Worm (Caenorhabditis elegans) whole organism, L3 larva: Measurements from ENCODE around the gene irld-49.
A peak's percentile ranks its signal among the peaks of the same experiment; 100 is the strongest.

Experiments
- R02D3.7 ChIP-seq: fragments of 150-350 bp; optimal IDR thresholded peaks from 2 replicates; lab custom pipeline; 2014; ENCODE audit warnings: missing biosample characterization, missing genetic modification characterization
- ZK546.5 ChIP-seq: sonication (generic microtip); optimal IDR thresholded peaks from 2 replicates; lab custom pipeline; 2017; ENCODE audit warnings: missing biosample characterization, missing genetic modification characterization
- aly-2 ChIP-seq: fragments of 150-350 bp; optimal IDR thresholded peaks from 2 replicates; lab custom pipeline; 2014; ENCODE audit warnings: missing biosample characterization, missing genetic modification characterization
- ama-1 ChIP-seq: fragments of 150-350 bp; optimal IDR thresholded peaks from 2 replicates; lab custom pipeline; 2018
- ceh-16 ChIP-seq: sonication (generic microtip); optimal IDR thresholded peaks from 2 replicates; lab custom pipeline; 2017; ENCODE audit warnings: missing biosample characterization, missing genetic modification characterization
- daf-12 ChIP-seq: fragments of 150-350 bp; optimal IDR thresholded peaks from 2 replicates; lab custom pipeline; 2014; ENCODE audit warnings: missing biosample characterization, missing genetic modification reagents, missing genetic modification characterization
- egl-27 ChIP-seq: sonication (generic microtip); optimal IDR thresholded peaks from 4 replicates; lab custom pipeline; 2017; ENCODE audit warnings: missing biosample characterization, missing genetic modification reagents, missing genetic modification characterization
- egl-5 ChIP-seq: fragments of 150-350 bp; optimal IDR thresholded peaks from 2 replicates; lab custom pipeline; 2017; ENCODE audit warnings: missing biosample characterization, missing genetic modification reagents, missing genetic modification characterization, inconsistent platforms
- elt-1 ChIP-seq: fragments of 150-350 bp; optimal IDR thresholded peaks from 2 replicates; lab custom pipeline; 2014; ENCODE audit warnings: missing biosample characterization, missing genetic modification characterization
- elt-2 ChIP-seq: sonication (generic microtip); optimal IDR thresholded peaks from 2 replicates; lab custom pipeline; 2016; ENCODE audit warnings: missing genetic modification reagents, mild to moderate bottlenecking, missing genetic modification characterization, missing compliant biosample characterization
- elt-3 ChIP-seq, 3 experiments: fragments of 150-350 bp in 1 of 3; sonication (generic microtip) in 2 of 3; optimal IDR thresholded peaks; 2 replicates in 2 of 3; 4 replicates in 1 of 3; lab custom pipeline; 2014 to 2017; ENCODE audit warnings: missing biosample characterization in 3 of 3, missing genetic modification characterization in 3 of 3
- eor-1 ChIP-seq, 2 experiments: fragments of 150-350 bp; optimal IDR thresholded peaks; 2 replicates each; lab custom pipeline; 2014 to 2018; ENCODE audit warnings: missing biosample characterization in 2 of 2, missing genetic modification characterization in 2 of 2
- fkh-10 ChIP-seq: sonication (generic microtip); optimal IDR thresholded peaks from 2 replicates; lab custom pipeline; 2017; ENCODE audit warnings: missing biosample characterization, missing genetic modification reagents, missing genetic modification characterization
- fkh-2 ChIP-seq: fragments of 150-350 bp; optimal IDR thresholded peaks from 2 replicates; lab custom pipeline; 2014; ENCODE audit warnings: missing biosample characterization, missing genetic modification reagents, missing genetic modification characterization
- fos-1 ChIP-seq: fragments of 150-350 bp; optimal IDR thresholded peaks from 2 replicates; lab custom pipeline; 2014; ENCODE audit warnings: missing biosample characterization, missing genetic modification characterization
- lin-39 ChIP-seq: fragments of 150-350 bp; optimal IDR thresholded peaks from 2 replicates; lab custom pipeline; 2018; ENCODE audit warnings: missing biosample characterization, missing genetic modification reagents, missing genetic modification characterization
- mml-1 ChIP-seq: fragments of 150-350 bp; sonication (generic microtip); optimal IDR thresholded peaks from 3 replicates; lab custom pipeline; 2014; ENCODE audit warnings: missing biosample characterization, missing genetic modification characterization
- nfya-1 ChIP-seq: sonication (generic microtip); optimal IDR thresholded peaks from 2 replicates; lab custom pipeline; 2017; ENCODE audit warnings: missing genetic modification characterization, mild to moderate bottlenecking, missing compliant biosample characterization, antibody characterized with exemption, moderate library complexity; ENCODE audit not compliant: insufficient read depth
- nhr-11 ChIP-seq: fragments of 150-350 bp; optimal IDR thresholded peaks from 2 replicates; lab custom pipeline; 2014; ENCODE audit warnings: missing biosample characterization, missing genetic modification characterization
- nhr-23 ChIP-seq: fragments of 150-350 bp; optimal IDR thresholded peaks from 2 replicates; lab custom pipeline; 2014; ENCODE audit warnings: missing biosample characterization, missing genetic modification reagents, missing genetic modification characterization
- nhr-237 ChIP-seq: fragments of 150-350 bp; optimal IDR thresholded peaks from 2 replicates; lab custom pipeline; 2014; ENCODE audit warnings: missing biosample characterization, missing genetic modification characterization
- nhr-25 ChIP-seq: sonication (generic microtip); optimal IDR thresholded peaks from 2 replicates; lab custom pipeline; 2017; ENCODE audit warnings: missing biosample characterization, missing genetic modification characterization
- nhr-28 ChIP-seq: fragments of 150-350 bp; optimal IDR thresholded peaks from 2 replicates; lab custom pipeline; 2014; ENCODE audit warnings: missing biosample characterization, missing genetic modification characterization
- nhr-43 ChIP-seq: sonication (generic microtip); optimal IDR thresholded peaks from 2 replicates; lab custom pipeline; 2016; ENCODE audit warnings: mild to moderate bottlenecking, missing genetic modification characterization, missing compliant biosample characterization; ENCODE audit not compliant: poor library complexity, severe bottlenecking
- nhr-67 ChIP-seq: fragments of 150-350 bp; optimal IDR thresholded peaks from 2 replicates; lab custom pipeline; 2014; ENCODE audit warnings: missing biosample characterization, missing genetic modification characterization
- nhr-76 ChIP-seq: fragments of 150-350 bp; sonication (generic microtip); optimal IDR thresholded peaks from 5 replicates; lab custom pipeline; 2014; ENCODE audit warnings: missing biosample characterization, missing genetic modification characterization
- nhr-77 ChIP-seq: fragments of 150-350 bp; optimal IDR thresholded peaks from 2 replicates; lab custom pipeline; 2014; ENCODE audit warnings: missing biosample characterization, missing genetic modification characterization
- pqm-1 ChIP-seq: fragments of 150-350 bp; optimal IDR thresholded peaks from 2 replicates; lab custom pipeline; 2017; ENCODE audit warnings: missing biosample characterization, missing genetic modification characterization, inconsistent platforms
- unc-39 ChIP-seq: sonication (generic microtip); optimal IDR thresholded peaks from 4 replicates; lab custom pipeline; 2017; ENCODE audit warnings: missing biosample characterization, missing genetic modification characterization
- unc-62 ChIP-seq: fragments of 150-350 bp; sonication (generic microtip); optimal IDR thresholded peaks from 4 replicates; lab custom pipeline; 2014; ENCODE audit warnings: missing biosample characterization, missing genetic modification reagents, missing genetic modification characterization
- zag-1 ChIP-seq: fragments of 150-350 bp; optimal IDR thresholded peaks from 2 replicates; lab custom pipeline; 2014; ENCODE audit warnings: missing biosample characterization, missing genetic modification characterization
- ztf-11 ChIP-seq: fragments of 150-350 bp; optimal IDR thresholded peaks from 2 replicates; lab custom pipeline; 2014; ENCODE audit warnings: missing biosample characterization, missing genetic modification characterization
- ztf-4 ChIP-seq: fragments of 150-350 bp; optimal IDR thresholded peaks from 2 replicates; lab custom pipeline; 2014; ENCODE audit warnings: missing biosample characterization, missing genetic modification characterization

The irld-49 gene

ce11 chrII:2922782-2923181 lies 21.2 kb upstream of the irld-49 start:
- no peak for TF ChIP-seq elt-3 (tag; optimal IDR thresholded peaks at IDR 0.05; lab: Kevin White, UChicago)
- TF ChIP-seq fkh-2 = no peak
- no peak for TF ChIP-seq fos-1 (tag; lab: Kevin White, UChicago)
- TF ChIP-seq eor-1 (tag; optimal IDR thresholded peaks at IDR 0.05; lab: Kevin White, UChicago) = no peak
- no peak for TF ChIP-seq ceh-16
- no peak for TF ChIP-seq nhr-76 (tag; lab: Kevin White, UChicago)
- no peak for TF ChIP-seq nhr-67
- TF ChIP-seq nhr-28 (tag; lab: Kevin White, UChicago) = no peak
- TF ChIP-seq nfya-1 (tag; lab: Kevin White, UChicago) = no peak
- no peak for TF ChIP-seq pqm-1 (tag; lab: Kevin White, UChicago)
- TF ChIP-seq nhr-43 = no peak
- no peak for TF ChIP-seq daf-12

- no peak for TF ChIP-seq ztf-4
- no peak for TF ChIP-seq nhr-23 (tag; lab: Kevin White, UChicago)
- TF ChIP-seq R02D3.7 (tag; lab: Kevin White, UChicago) = no peak
- no peak for TF ChIP-seq egl-27 (tag; lab: Kevin White, UChicago)
- no peak for TF ChIP-seq eor-1 (tag; optimal IDR thresholded peaks at IDR 0.05; lab: Kevin White, UChicago)
- TF ChIP-seq zag-1 = no peak
- peak; percentile 30 for TF ChIP-seq elt-2
- no peak for TF ChIP-seq nhr-77 (tag; lab: Kevin White, UChicago)
- TF ChIP-seq daf-12 = no peak
Observed at ce11 chrII:2923617-2924016, 20.4 kb upstream of the irld-49 start, which contains the start of gene ZK355.2. Gene ZK355.2, plus strand, starts transcription at chrII:2923917.

- no peak for TF ChIP-seq elt-2
Observed at ce11 chrII:2925032-2925431, 18.9 kb upstream of the irld-49 start.

ce11 chrII:2925806-2926558 lies 18.0 kb upstream of the irld-49 start:
- no peak for TF ChIP-seq ztf-11 (tag; lab: Kevin White, UChicago)
- TF ChIP-seq mml-1 = no peak
- TF ChIP-seq elt-1 (tag; lab: Kevin White, UChicago) = no peak
- TF ChIP-seq nhr-11 (tag; lab: Kevin White, UChicago) = no peak
- TF ChIP-seq elt-2 = no peak
- no peak for TF ChIP-seq elt-3 (tag; optimal IDR thresholded peaks at IDR 0.05; lab: Kevin White, UChicago)
- no peak for TF ChIP-seq egl-5
- no peak for TF ChIP-seq lin-39 (tag; lab: Kevin White, UChicago)
- no peak for TF ChIP-seq nhr-43
- TF ChIP-seq nhr-77 (tag; lab: Kevin White, UChicago) = no peak
- no peak for TF ChIP-seq fkh-10 (GFP tag; lab: Kevin White, UChicago)
- no peak for TF ChIP-seq ztf-4
- TF ChIP-seq nhr-237 (tag; lab: Kevin White, UChicago) = no peak
- TF ChIP-seq daf-12 = no peak
- TF ChIP-seq ama-1 (lab: Kevin White, UChicago) = no peak
- TF ChIP-seq unc-39 (tag; lab: Kevin White, UChicago) = no peak
- TF ChIP-seq nfya-1 (tag; lab: Kevin White, UChicago) = no peak
- TF ChIP-seq nhr-67 = no peak

- TF ChIP-seq unc-39 (tag; lab: Kevin White, UChicago) (no peak), lin-39 (tag; lab: Kevin White, UChicago) (no peak), nhr-11 (tag; lab: Kevin White, UChicago) (no peak), aly-2 (tag; lab: Kevin White, UChicago) (no peak), unc-62 (GFP tag; lab: Kevin White, UChicago) (no peak), ZK546.5 (no peak), elt-1 (tag; lab: Kevin White, UChicago) (no peak), pqm-1 (tag; lab: Kevin White, UChicago) (no peak), nhr-23 (tag; lab: Kevin White, UChicago) (no peak), R02D3.7 (tag; lab: Kevin White, UChicago) (no peak), nhr-25 (tag; lab: Kevin White, UChicago) (no peak)
Observed at ce11 chrII:2927533-2927932, 16.4 kb upstream of the irld-49 start, which contains the start of the genes ZK355.3 and ZK355.8. Gene ZK355.3, minus strand, starts transcription at chrII:2927633. Gene ZK355.8, plus strand, starts transcription at chrII:2927804.
